Fruit fly (Drosophila melanogaster): ENCODE measurements around the gene CG6204.

CG6204 gene

dm6 chr3R:24233366-24234161 lies 39.9 kb downstream of the CG6204 start (continued):
- TF ChIP-seq CG8359 (GFP tag; optimal IDR thresholded peaks at IDR 0.05; ENCODE audit: borderline replicate concordance) (no peak), CG10147 (GFP tag; optimal IDR thresholded peaks at IDR 0.05) (no peak), CG3847 (GFP tag; IDR thresholded peaks at IDR 0.05) (no peak), Fer3 (tag; optimal IDR thresholded peaks at IDR 0.05) (no peak), Rfx (GFP tag; IDR thresholded peaks at IDR 0.05) (no peak), gcm (GFP tag; optimal IDR thresholded peaks at IDR 0.05) (no peak), CG34422 (GFP tag; IDR thresholded peaks at IDR 0.05) (peak; percentile 64; the same call in 1 of the 3 replicates), Dfd (GFP tag; optimal IDR thresholded peaks at IDR 0.05) (no peak), Neu2 (GFP tag; optimal IDR thresholded peaks at IDR 0.05; ENCODE audit: borderline replicate concordance) (no peak), CG5180 (GFP tag; optimal IDR thresholded peaks at IDR 0.05) (peak; percentile 76), eve (GFP tag; optimal IDR thresholded peaks at IDR 0.05) (no peak), Lpt (GFP tag; optimal IDR thresholded peaks at IDR 0.05) (no peak), sr (GFP tag; IDR thresholded peaks at IDR 0.05) (no peak), CG11695 (GFP tag; IDR thresholded peaks at IDR 0.05) (0 out of 3 replicates have a peak, but pooled peaks have one; percentile 8), twi (tag; optimal IDR thresholded peaks at IDR 0.05) (no peak), ind (GFP tag; optimal IDR thresholded peaks at IDR 0.05) (no peak), ab (GFP tag; optimal IDR thresholded peaks at IDR 0.05) (no peak), CG8388 (GFP tag; optimal IDR thresholded peaks at IDR 0.05) (no peak), MESR4 (GFP tag; optimal IDR thresholded peaks at IDR 0.05) (no peak), dimm (GFP tag; IDR thresholded peaks at IDR 0.05) (no peak), nom (GFP tag; optimal IDR thresholded peaks at IDR 0.05) (peak; percentile 0), CG1529 (GFP tag; optimal IDR thresholded peaks at IDR 0.05) (no peak), CG13894 (tag; optimal IDR thresholded peaks at IDR 0.05) (no peak), CG9609 (GFP tag; optimal IDR thresholded peaks at IDR 0.05) (no peak), Myb (GFP tag; optimal IDR thresholded peaks at IDR 0.05) (no peak), CG18764 (GFP tag; optimal IDR thresholded peaks at IDR 0.05) (no peak), al (GFP tag; IDR thresholded peaks at IDR 0.05) (no peak), CG11696 (GFP tag; IDR thresholded peaks at IDR 0.05) (no peak), rib (GFP tag; IDR thresholded peaks at IDR 0.05) (peak; percentile 26; the same call in 1 of the 2 replicates), Meics (GFP tag; optimal IDR thresholded peaks at IDR 0.05) (no peak), CG14860 (GFP tag; IDR thresholded peaks at IDR 0.05; ENCODE audit: partially characterized antibody) (no peak), odd (GFP tag; optimal IDR thresholded peaks at IDR 0.05) (no peak), Dip2 (GFP tag; IDR thresholded peaks at IDR 0.05) (no peak), lbe (GFP tag; optimal IDR thresholded peaks at IDR 0.05) (no peak), fd96Cb (tag; optimal IDR thresholded peaks at IDR 0.05) (no peak), dmrt99B (tag; optimal IDR thresholded peaks at IDR 0.05) (no peak), bbx (GFP tag; IDR thresholded peaks at IDR 0.05; ENCODE audit: partially characterized antibody) (no peak), psq (GFP tag; optimal IDR thresholded peaks at IDR 0.05) (peak; percentile 47), CG11247 (GFP tag; IDR thresholded peaks at IDR 0.05) (no peak), bcd (GFP tag; optimal IDR thresholded peaks at IDR 0.05) (no peak), Elba2 (GFP tag; optimal IDR thresholded peaks at IDR 0.05) (no peak), so (GFP tag; IDR thresholded peaks at IDR 0.05) (no peak), Hr51 (GFP tag; optimal IDR thresholded peaks at IDR 0.05) (no peak), ERR (GFP tag; optimal IDR thresholded peaks at IDR 0.05) (no peak), CG2199 (GFP tag; IDR thresholded peaks at IDR 0.05) (no peak), her (GFP tag; optimal IDR thresholded peaks at IDR 0.05) (no peak), ewg (GFP tag; optimal IDR thresholded peaks at IDR 0.05) (no peak), Dp (GFP tag; optimal IDR thresholded peaks at IDR 0.05) (no peak), CG3995 (GFP tag; optimal IDR thresholded peaks at IDR 0.05) (no peak), sob (GFP tag; IDR thresholded peaks at IDR 0.05) (no peak)
